Worm (Caenorhabditis elegans) whole organism, late embryonic: ENCODE measurements around the gene Y43F8C.6.

Experiments
- Y22D7AL.16 ChIP-seq: sonication (generic microtip); optimal IDR thresholded peaks from 2 replicates; lab custom pipeline; 2016; ENCODE audit warnings: missing genetic modification characterization, missing compliant biosample characterization
- ama-1 ChIP-seq: fragments of 150-350 bp; optimal IDR thresholded peaks from 2 replicates; lab custom pipeline; 2014
- elt-2 ChIP-seq: sonication (generic microtip); optimal IDR thresholded peaks from 2 replicates; lab custom pipeline; 2016; ENCODE audit warnings: missing genetic modification reagents, missing genetic modification characterization, missing compliant biosample characterization
- ets-4 ChIP-seq: sonication (generic microtip); optimal IDR thresholded peaks from 2 replicates; lab custom pipeline; 2016; ENCODE audit warnings: missing genetic modification characterization, missing compliant biosample characterization
- hlh-13 ChIP-seq: fragments of 200-800 bp; sonication (Bioruptor generic); optimal IDR thresholded peaks from 2 replicates; lab custom pipeline; 2018; ENCODE audit warnings: mild to moderate bottlenecking, missing genetic modification characterization, missing compliant biosample characterization
- pag-3 ChIP-seq: sonication (generic microtip); optimal IDR thresholded peaks from 2 replicates; lab custom pipeline; 2016; ENCODE audit warnings: missing compliant biosample characterization, missing genetic modification characterization, borderline replicate concordance
- pha-4 ChIP-seq: fragments of 150-350 bp; optimal IDR thresholded peaks from 2 replicates; lab custom pipeline; 2018; ENCODE audit warnings: missing biosample characterization, missing genetic modification reagents, missing genetic modification characterization

- TF ChIP-seq pag-3 (tag; lab: Kevin White, UChicago) (no peak), pha-4 (tag; lab: Kevin White, UChicago) (no peak), ama-1 (lab: Kevin White, UChicago) (no peak), elt-2 (tag; lab: Kevin White, UChicago) (no peak), Y22D7AL.16 (tag; lab: Kevin White, UChicago) (no peak), hlh-13 (GFP tag; lab: Kevin White, UChicago) (no peak), ets-4 (tag; lab: Kevin White, UChicago) (no peak)
Measured at ce11 chrV:19629973-19630372, 10.7 kb downstream of the Y43F8C.6 start.
